Worm (Caenorhabditis elegans): ENCODE measurements around the gene nrps-1.

Gene nrps-1

ce11 chrIII:11556860-11557259, 22.4 kb downstream of the nrps-1 start:
- TF ChIP-seq nhr-76 (tag; optimal IDR thresholded peaks at IDR 0.05) (no peak), lin-13 (tag; optimal IDR thresholded peaks at IDR 0.05) (no peak), lin-32 (GFP tag; optimal IDR thresholded peaks at IDR 0.05) (no peak), hlh-1 (tag; optimal IDR thresholded peaks at IDR 0.05) (no peak), ceh-43 (GFP tag; optimal IDR thresholded peaks at IDR 0.05) (no peak), nhr-2 (tag; optimal IDR thresholded peaks at IDR 0.05) (no peak), ztf-11 (tag; optimal IDR thresholded peaks at IDR 0.05) (no peak), ceh-83 (GFP tag; optimal IDR thresholded peaks at IDR 0.05) (no peak), bed-3 (GFP tag; optimal IDR thresholded peaks at IDR 0.05) (no peak), ceh-39 (tag; optimal IDR thresholded peaks at IDR 0.05) (no peak), snpc-4 (tag; optimal IDR thresholded peaks at IDR 0.05) (no peak), flh-1 (GFP tag; optimal IDR thresholded peaks at IDR 0.05) (no peak), nhr-237 (tag; optimal IDR thresholded peaks at IDR 0.05) (no peak), sem-2 (GFP tag; optimal IDR thresholded peaks at IDR 0.05) (no peak), lsy-2 (tag; optimal IDR thresholded peaks at IDR 0.05) (no peak), nhr-28 (tag; optimal IDR thresholded peaks at IDR 0.05) (no peak), elt-1 (tag; optimal IDR thresholded peaks at IDR 0.05; ENCODE audit: borderline replicate concordance, insufficient read depth) (no peak), pha-4 (tag; optimal IDR thresholded peaks at IDR 0.05) (no peak), tbx-8 (GFP tag; optimal IDR thresholded peaks at IDR 0.05) (no peak)

ce11 chrIII:11558251-11558650, 23.8 kb downstream of the nrps-1 start:
- TF ChIP-seq lin-13 (tag; optimal IDR thresholded peaks at IDR 0.05) (no peak), cnd-1 (tag; optimal IDR thresholded peaks at IDR 0.05) (no peak), nhr-76 (tag; optimal IDR thresholded peaks at IDR 0.05) (no peak), mls-2 (tag; optimal IDR thresholded peaks at IDR 0.05) (no peak), unc-39 (tag; optimal IDR thresholded peaks at IDR 0.05) (no peak), hlh-1 (tag; optimal IDR thresholded peaks at IDR 0.05) (no peak), ceh-83 (GFP tag; optimal IDR thresholded peaks at IDR 0.05) (no peak), elt-1 (tag; optimal IDR thresholded peaks at IDR 0.05; ENCODE audit: borderline replicate concordance, insufficient read depth) (peak; percentile 64), nhr-12 (tag; optimal IDR thresholded peaks at IDR 0.05) (no peak), drap-1 (GFP tag; optimal IDR thresholded peaks at IDR 0.05) (no peak), unc-120 (tag; optimal IDR thresholded peaks at IDR 0.05; ENCODE audit: poor library complexity, severe bottlenecking) (no peak), M03D4.4 (tag; optimal IDR thresholded peaks at IDR 0.05) (no peak), tbx-8 (GFP tag; optimal IDR thresholded peaks at IDR 0.05) (no peak), ceh-39 (tag; optimal IDR thresholded peaks at IDR 0.05) (no peak), snpc-4 (tag; optimal IDR thresholded peaks at IDR 0.05) (no peak), pha-4 (tag; optimal IDR thresholded peaks at IDR 0.05) (no peak), mep-1 (tag; optimal IDR thresholded peaks at IDR 0.05) (no peak), ces-1 (GFP tag; optimal IDR thresholded peaks at IDR 0.05) (no peak), unc-62 (GFP tag; optimal IDR thresholded peaks at IDR 0.05) (no peak), sptf-1 (tag; optimal IDR thresholded peaks at IDR 0.05) (peak; percentile 4), ceh-43 (GFP tag; optimal IDR thresholded peaks at IDR 0.05) (peak; percentile 1), bed-3 (GFP tag; optimal IDR thresholded peaks at IDR 0.05) (no peak), nhr-237 (tag; optimal IDR thresholded peaks at IDR 0.05) (no peak), ham-2 (GFP tag; optimal IDR thresholded peaks at IDR 0.05) (peak; percentile 87)

ce11 chrIII:11559677-11560076, 25.2 kb downstream of the nrps-1 start:
- TF ChIP-seq unc-62 (GFP tag; optimal IDR thresholded peaks at IDR 0.05), result no peak
- TF ChIP-seq lin-32 (GFP tag; optimal IDR thresholded peaks at IDR 0.05), result no peak
- TF ChIP-seq nhr-28 (tag; optimal IDR thresholded peaks at IDR 0.05), result no peak
- no peak for TF ChIP-seq ceh-43 (GFP tag; optimal IDR thresholded peaks at IDR 0.05)
- no peak for TF ChIP-seq cnd-1 (tag; optimal IDR thresholded peaks at IDR 0.05)
- no peak for TF ChIP-seq nhr-76 (tag; optimal IDR thresholded peaks at IDR 0.05)
- no peak for TF ChIP-seq zip-8 (tag; optimal IDR thresholded peaks at IDR 0.05)
- TF ChIP-seq sptf-1 (tag; optimal IDR thresholded peaks at IDR 0.05), result no peak
- TF ChIP-seq unc-39 (tag; optimal IDR thresholded peaks at IDR 0.05), result no peak
- TF ChIP-seq nhr-237 (tag; optimal IDR thresholded peaks at IDR 0.05), result no peak
- TF ChIP-seq lin-13 (tag; optimal IDR thresholded peaks at IDR 0.05), result no peak
- no peak for TF ChIP-seq blmp-1 (tag; optimal IDR thresholded peaks at IDR 0.05)
- no peak for TF ChIP-seq ces-1 (GFP tag; optimal IDR thresholded peaks at IDR 0.05)
- no peak for TF ChIP-seq sem-2 (GFP tag; optimal IDR thresholded peaks at IDR 0.05)
- no peak for TF ChIP-seq ceh-39 (tag; optimal IDR thresholded peaks at IDR 0.05)
- no peak for TF ChIP-seq elt-3 (tag; optimal IDR thresholded peaks at IDR 0.05)
- TF ChIP-seq pha-4 (tag; optimal IDR thresholded peaks at IDR 0.05), result no peak
- TF ChIP-seq mab-5 (tag; optimal IDR thresholded peaks at IDR 0.05), result no peak
- TF ChIP-seq unc-120 (tag; optimal IDR thresholded peaks at IDR 0.05; ENCODE audit: poor library complexity, severe bottlenecking), result no peak

All from whole organism, mixed stage, embryonic.